Fruit fly (Drosophila melanogaster): ENCODE measurements around the gene btz.

btz gene

dm6 chr3R:27679667-27680066 lies 20.5 kb upstream of the btz start:
- TF ChIP-seq pan (optimal IDR thresholded peaks at IDR 0.05) (no peak), usp (GFP tag; optimal IDR thresholded peaks at IDR 0.05) (no peak), Dll (optimal IDR thresholded peaks at IDR 0.05) (no peak), CG8478 (optimal IDR thresholded peaks at IDR 0.05) (no peak), EcR (GFP tag; optimal IDR thresholded peaks at IDR 0.05) (no peak), psq (optimal IDR thresholded peaks at IDR 0.05) (no peak)

dm6 chr3R:27681799-27682198 lies 18.4 kb upstream of the btz start, which contains the start of gene Sce:
Sce (minus strand) TSS chr3R:27682029.
- TF ChIP-seq psq (optimal IDR thresholded peaks at IDR 0.05) (no peak), Dll (optimal IDR thresholded peaks at IDR 0.05) (no peak), EcR (GFP tag; optimal IDR thresholded peaks at IDR 0.05) (no peak), pan (optimal IDR thresholded peaks at IDR 0.05) (no peak), CG8478 (optimal IDR thresholded peaks at IDR 0.05) (no peak), usp (GFP tag; optimal IDR thresholded peaks at IDR 0.05) (no peak)

- no peak for TF ChIP-seq pan (optimal IDR thresholded peaks at IDR 0.05)
- no peak for TF ChIP-seq psq (optimal IDR thresholded peaks at IDR 0.05)
- no peak for TF ChIP-seq Dll (optimal IDR thresholded peaks at IDR 0.05)
Observed at dm6 chr3R:27685074-27685473, 15.1 kb upstream of the btz start.

dm6 chr3R:27685539-27686012 lies 14.6 kb upstream of the btz start, which contains the start of gene CG12880:
CG12880 (plus strand) TSS chr3R:27685962.
- TF ChIP-seq pan (optimal IDR thresholded peaks at IDR 0.05): no peak
- no peak for TF ChIP-seq CG8478 (optimal IDR thresholded peaks at IDR 0.05)
- no peak for TF ChIP-seq EcR (GFP tag; optimal IDR thresholded peaks at IDR 0.05)
- no peak for TF ChIP-seq usp (GFP tag; optimal IDR thresholded peaks at IDR 0.05)
- no peak for TF ChIP-seq psq (optimal IDR thresholded peaks at IDR 0.05)
- no peak for TF ChIP-seq Dll (optimal IDR thresholded peaks at IDR 0.05)

- TF ChIP-seq EcR (GFP tag; optimal IDR thresholded peaks at IDR 0.05) (no peak), Dll (optimal IDR thresholded peaks at IDR 0.05) (no peak), CG8478 (optimal IDR thresholded peaks at IDR 0.05) (no peak), usp (GFP tag; optimal IDR thresholded peaks at IDR 0.05) (no peak), psq (optimal IDR thresholded peaks at IDR 0.05) (no peak), pan (optimal IDR thresholded peaks at IDR 0.05) (no peak)
Observed at dm6 chr3R:27688034-27688433, 12.1 kb upstream of the btz start, which contains the start of gene CG31055. CG31055 (minus strand) TSS chr3R:27688134.

- TF ChIP-seq psq (optimal IDR thresholded peaks at IDR 0.05) (no peak), pan (optimal IDR thresholded peaks at IDR 0.05) (no peak), usp (GFP tag; optimal IDR thresholded peaks at IDR 0.05) (no peak), EcR (GFP tag; optimal IDR thresholded peaks at IDR 0.05) (no peak), CG8478 (optimal IDR thresholded peaks at IDR 0.05) (no peak), Dll (optimal IDR thresholded peaks at IDR 0.05) (no peak)
Observed at dm6 chr3R:27692645-27693307, 7.4 kb upstream of the btz start.

- TF ChIP-seq pan (optimal IDR thresholded peaks at IDR 0.05) (peak; percentile 61), EcR (GFP tag; optimal IDR thresholded peaks at IDR 0.05) (no peak)
Observed at dm6 chr3R:27694018-27694417, 6.1 kb upstream of the btz start, which contains the start of gene CG43319. CG43319 (plus strand) TSS chr3R:27694318.

dm6 chr3R:27694583-27694982 lies 5.6 kb upstream of the btz start, which contains the start of gene Acp98AB:
Acp98AB (plus strand) TSS chr3R:27694883.
- TF ChIP-seq pan (optimal IDR thresholded peaks at IDR 0.05) (no peak), Dll (optimal IDR thresholded peaks at IDR 0.05) (no peak), psq (optimal IDR thresholded peaks at IDR 0.05) (no peak), usp (GFP tag; optimal IDR thresholded peaks at IDR 0.05) (no peak), CG8478 (optimal IDR thresholded peaks at IDR 0.05) (no peak), EcR (GFP tag; optimal IDR thresholded peaks at IDR 0.05) (no peak)

- TF ChIP-seq CG8478 (optimal IDR thresholded peaks at IDR 0.05): no peak
- no peak for TF ChIP-seq EcR (GFP tag; optimal IDR thresholded peaks at IDR 0.05)
- no peak for TF ChIP-seq usp (GFP tag; optimal IDR thresholded peaks at IDR 0.05)
- no peak for TF ChIP-seq Dll (optimal IDR thresholded peaks at IDR 0.05)
- TF ChIP-seq pan (optimal IDR thresholded peaks at IDR 0.05): no peak
- TF ChIP-seq psq (optimal IDR thresholded peaks at IDR 0.05): no peak
Observed at dm6 chr3R:27695019-27695418, 5.1 kb upstream of the btz start, which contains the start of gene HSPBAP1. HSPBAP1 (plus strand) TSS chr3R:27695235.

- TF ChIP-seq Dll (optimal IDR thresholded peaks at IDR 0.05): no peak
- TF ChIP-seq psq (optimal IDR thresholded peaks at IDR 0.05): no peak
- TF ChIP-seq usp (GFP tag; optimal IDR thresholded peaks at IDR 0.05): no peak
- no peak for TF ChIP-seq EcR (GFP tag; optimal IDR thresholded peaks at IDR 0.05)
- no peak for TF ChIP-seq CG8478 (optimal IDR thresholded peaks at IDR 0.05)
- no peak for TF ChIP-seq pan (optimal IDR thresholded peaks at IDR 0.05)
Observed at dm6 chr3R:27699540-27700228, 477 bp upstream of the btz start, which contains the start of gene ALiX. ALiX (minus strand) TSS chr3R:27700110.

- TF ChIP-seq psq (optimal IDR thresholded peaks at IDR 0.05) (no peak), CG8478 (optimal IDR thresholded peaks at IDR 0.05) (no peak), pan (optimal IDR thresholded peaks at IDR 0.05) (no peak), usp (GFP tag; optimal IDR thresholded peaks at IDR 0.05) (no peak), EcR (GFP tag; optimal IDR thresholded peaks at IDR 0.05) (no peak), Dll (optimal IDR thresholded peaks at IDR 0.05) (no peak)
Observed at dm6 chr3R:27706039-27706580, 5.9 kb downstream of the btz start.
